Worm (Caenorhabditis elegans): ENCODE results near the gene F10B5.3.

Gene F10B5.3

DNA sequence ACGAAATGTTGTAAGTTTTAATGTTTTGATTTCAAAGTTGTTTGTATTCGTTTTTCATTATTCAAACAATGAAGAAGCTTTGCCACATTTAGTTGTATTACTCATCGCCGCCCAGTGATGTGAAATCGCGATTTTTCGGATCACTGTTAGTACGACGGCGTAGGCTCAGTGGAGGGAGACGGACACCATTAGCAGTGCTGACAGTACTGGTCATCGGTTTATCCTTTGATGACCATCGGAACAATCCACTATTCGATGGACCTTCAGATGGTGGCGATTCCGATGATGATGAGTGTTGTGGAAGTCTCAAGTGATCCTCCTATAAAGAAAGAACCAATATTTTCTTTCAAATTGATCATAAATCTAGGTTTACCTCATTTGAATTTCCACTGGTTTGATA, 37.7 kb upstream of the F10B5.3 start:
- TF ChIP-seq fkh-6 (tag; optimal IDR thresholded peaks at IDR 0.05) (no peak), ama-1 (optimal IDR thresholded peaks at IDR 0.05) (no peak), ttx-3 (tag; optimal IDR thresholded peaks at IDR 0.05) (no peak), pax-1 (tag; optimal IDR thresholded peaks at IDR 0.05) (no peak), ceh-14 (tag; optimal IDR thresholded peaks at IDR 0.05) (no peak), tbx-7 (tag; optimal IDR thresholded peaks at IDR 0.05) (no peak), unc-55 (GFP tag; optimal IDR thresholded peaks at IDR 0.05) (no peak), F13H6.1 (tag; optimal IDR thresholded peaks at IDR 0.05) (no peak), ceh-31 (tag; optimal IDR thresholded peaks at IDR 0.05) (no peak), Y22D7AL.16 (tag; optimal IDR thresholded peaks at IDR 0.05) (no peak), ets-4 (tag; optimal IDR thresholded peaks at IDR 0.05) (no peak)

DNA sequence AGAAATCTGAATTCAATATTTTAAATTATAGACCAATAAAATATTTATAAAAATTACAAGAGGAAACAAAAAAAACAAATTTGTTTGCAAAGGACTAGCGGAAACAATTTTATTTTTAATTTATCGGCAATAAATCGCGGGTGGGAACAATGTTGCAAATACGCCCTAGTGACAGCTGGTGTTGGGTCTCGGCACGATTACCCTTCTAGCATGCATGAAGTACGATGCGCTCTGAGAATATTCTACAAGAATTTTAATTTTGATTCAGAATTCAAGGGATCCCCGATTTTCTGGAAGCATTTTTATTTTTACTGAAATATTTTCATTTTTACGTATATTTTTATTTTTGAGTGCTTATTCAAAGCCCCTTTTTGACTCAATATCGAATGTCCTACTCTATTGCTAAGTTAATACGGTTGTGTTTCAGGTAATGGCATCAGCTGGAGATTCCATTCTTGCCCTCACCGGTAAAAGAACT, 35.2 kb upstream of the F10B5.3 start, which contains the start of the genes mig-5 and cct-1:
mig-5 (minus strand) TSS at position 8 of the 478 bp plus-strand sequence.
cct-1 (plus strand) TSS at position 428 of the 478 bp plus-strand sequence.
- TF ChIP-seq ceh-31 (tag; optimal IDR thresholded peaks at IDR 0.05) (peak; percentile 68), sox-2 (GFP tag; IDR thresholded peaks at IDR 0.05) (no peak), dve-1 (tag; optimal IDR thresholded peaks at IDR 0.05) (peak; percentile 33), ceh-2 (tag; optimal IDR thresholded peaks at IDR 0.05) (no peak), eyg-1 (tag; optimal IDR thresholded peaks at IDR 0.05) (no peak), pqm-1 (tag; optimal IDR thresholded peaks at IDR 0.05) (no peak), syd-9 (tag; optimal IDR thresholded peaks at IDR 0.05) (no peak), nhr-11 (tag; optimal IDR thresholded peaks at IDR 0.05) (no peak), ceh-34 (tag; optimal IDR thresholded peaks at IDR 0.05) (peak; percentile 69), pros-1 (tag; optimal IDR thresholded peaks at IDR 0.05) (no peak), ceh-6 (GFP tag; optimal IDR thresholded peaks at IDR 0.05) (no peak), ceh-19 (GFP tag; optimal IDR thresholded peaks at IDR 0.05) (peak; percentile 35), dmd-4 (tag; optimal IDR thresholded peaks at IDR 0.05; ENCODE audit: borderline replicate concordance) (no peak), ceh-30 (tag; optimal IDR thresholded peaks at IDR 0.05) (no peak), T23F11.4 (GFP tag; optimal IDR thresholded peaks at IDR 0.05) (no peak), pax-1 (tag; optimal IDR thresholded peaks at IDR 0.05) (peak; percentile 82), mec-3 (tag; optimal IDR thresholded peaks at IDR 0.05; ENCODE audit: borderline replicate concordance) (no peak), unc-3 (GFP tag; conservative IDR thresholded peaks at IDR 0.05) (no peak), unc-3 (tag; optimal IDR thresholded peaks at IDR 0.05) (no peak), Y22D7AL.16 (tag; optimal IDR thresholded peaks at IDR 0.05) (peak; percentile 28), che-1 (tag; optimal IDR thresholded peaks at IDR 0.05) (no peak), pag-3 (tag; optimal IDR thresholded peaks at IDR 0.05; ENCODE audit: borderline replicate concordance) (no peak), nhr-232 (tag; optimal IDR thresholded peaks at IDR 0.05) (no peak), elt-2 (tag; optimal IDR thresholded peaks at IDR 0.05) (peak; percentile 59), hlh-30 (tag; optimal IDR thresholded peaks at IDR 0.05; ENCODE audit: insufficient read depth) (peak; percentile 2), ceh-45 (GFP tag; IDR thresholded peaks at IDR 0.05) (no peak), lin-11 (tag; optimal IDR thresholded peaks at IDR 0.05) (no peak), lim-6 (tag; optimal IDR thresholded peaks at IDR 0.05) (no peak), ceh-18 (tag; optimal IDR thresholded peaks at IDR 0.05) (peak; percentile 92), ahr-1 (tag; optimal IDR thresholded peaks at IDR 0.05) (no peak), zip-5 (tag; optimal IDR thresholded peaks at IDR 0.05) (no peak), rnt-1 (tag; optimal IDR thresholded peaks at IDR 0.05) (peak; percentile 69), fkh-10 (GFP tag; optimal IDR thresholded peaks at IDR 0.05) (no peak), hlh-15 (tag; optimal IDR thresholded peaks at IDR 0.05) (no peak), tbx-2 (tag; optimal IDR thresholded peaks at IDR 0.05) (peak; percentile 69), hlh-8 (tag; optimal IDR thresholded peaks at IDR 0.05) (peak; percentile 60), ztf-16 (tag; optimal IDR thresholded peaks at IDR 0.05) (no peak), tbx-7 (tag; optimal IDR thresholded peaks at IDR 0.05) (no peak), ama-1 (optimal IDR thresholded peaks at IDR 0.05) (no peak), K02D7.2 (tag; optimal IDR thresholded peaks at IDR 0.05) (no peak), C38D4.7 (GFP tag; optimal IDR thresholded peaks at IDR 0.05) (no peak), gmeb-2 (tag; optimal IDR thresholded peaks at IDR 0.05) (no peak), pha-2 (tag; optimal IDR thresholded peaks at IDR 0.05) (no peak), unc-42 (tag; optimal IDR thresholded peaks at IDR 0.05) (peak; percentile 84), unc-55 (GFP tag; optimal IDR thresholded peaks at IDR 0.05) (peak; percentile 86), K09A11.1 (tag; optimal IDR thresholded peaks at IDR 0.05; ENCODE audit: insufficient read depth) (peak; percentile 0), ref-2 (tag; optimal IDR thresholded peaks at IDR 0.05) (peak; percentile 70)

Measured in whole organism, late embryonic.